Fruit fly (Drosophila melanogaster) whole organism, embryonic: Measurements from ENCODE around the gene Pp2A-29B.

Source experiments
- ATbp ChIP-seq: fragments of 200-800 bp; sonication (Bioruptor generic); optimal IDR thresholded peaks from 2 replicates; lab custom pipeline; 2017; ENCODE audit warnings: missing biosample characterization, mild to moderate bottlenecking, missing genetic modification characterization, missing genetic modification reagents
- Antp ChIP-seq: fragments of 200-800 bp; sonication (Bioruptor generic); optimal IDR thresholded peaks from 3 replicates; lab custom pipeline; 2016; ENCODE audit warnings: missing biosample characterization, missing genetic modification characterization
- Asciz ChIP-seq: fragments of 200-800 bp; sonication (Bioruptor generic); optimal IDR thresholded peaks from 2 replicates; lab custom pipeline; 2017; ENCODE audit warnings: missing biosample characterization, mild to moderate bottlenecking, missing genetic modification characterization, missing genetic modification reagents
- B-H2 ChIP-seq: fragments of 200-800 bp; sonication (Bioruptor generic); optimal IDR thresholded peaks from 2 replicates; lab custom pipeline; 2018; ENCODE audit warnings: missing biosample characterization, mild to moderate bottlenecking, missing genetic modification characterization
- BEAF-32 ChIP-seq: fragments of 200-800 bp; sonication (Bioruptor generic); optimal IDR thresholded peaks from 3 replicates; lab custom pipeline; 2017; ENCODE audit warnings: missing biosample characterization, missing genetic modification characterization, mild to moderate bottlenecking, moderate library complexity, missing genetic modification reagents
- Bdp1 ChIP-seq: fragments of 200-800 bp; sonication (Bioruptor generic); optimal IDR thresholded peaks from 3 replicates; lab custom pipeline; 2016; ENCODE audit warnings: missing biosample characterization, missing genetic modification characterization
- Blimp-1 ChIP-seq: fragments of 200-800 bp; sonication (Bioruptor generic); optimal IDR thresholded peaks from 3 replicates; lab custom pipeline; 2018; ENCODE audit warnings: missing biosample characterization, missing genetic modification characterization, mild to moderate bottlenecking, moderate library complexity, missing genetic modification reagents
- CG1024 ChIP-seq: fragments of 200-800 bp; sonication (Bioruptor generic); IDR thresholded peaks from 2 replicates; pipeline ENCODE4 v1.3.6; 2022; ENCODE audit warnings: missing biosample characterization, missing genetic modification characterization
- CG10462 ChIP-seq: fragments of 200-800 bp; sonication (Bioruptor generic); optimal IDR thresholded peaks from 2 replicates; lab custom pipeline; 2016; ENCODE audit warnings: missing biosample characterization, missing genetic modification characterization
- CG11398 ChIP-seq: fragments of 200-800 bp; sonication (Bioruptor generic); optimal IDR thresholded peaks from 2 replicates; lab custom pipeline; 2016; ENCODE audit warnings: missing biosample characterization, missing genetic modification characterization
- CG11696 ChIP-seq: fragments of 200-800 bp; sonication (Bioruptor generic); IDR thresholded peaks from 2 replicates; pipeline ENCODE4 v1.3.6; 2022; ENCODE audit warnings: missing biosample characterization, missing genetic modification characterization
- CG11723 ChIP-seq: fragments of 200-800 bp; sonication (Bioruptor generic); optimal IDR thresholded peaks from 2 replicates; lab custom pipeline; 2017; ENCODE audit warnings: missing biosample characterization, mild to moderate bottlenecking, missing genetic modification characterization
- CG15696 ChIP-seq: fragments of 200-800 bp; sonication (Bioruptor generic); optimal IDR thresholded peaks from 2 replicates; lab custom pipeline; 2019; ENCODE audit warnings: missing biosample characterization, mild to moderate bottlenecking, missing genetic modification characterization, moderate library complexity
- CG1602 ChIP-seq: fragments of 200-800 bp; sonication (Bioruptor generic); optimal IDR thresholded peaks from 3 replicates; lab custom pipeline; 2016; ENCODE audit warnings: missing biosample characterization, missing genetic modification characterization
- CG2120 ChIP-seq: fragments of 200-800 bp; sonication (Bioruptor generic); optimal IDR thresholded peaks from 3 replicates; lab custom pipeline; 2016; ENCODE audit warnings: missing biosample characterization, missing genetic modification characterization
- CG2678 ChIP-seq: fragments of 200-800 bp; sonication (Bioruptor generic); optimal IDR thresholded peaks from 3 replicates; lab custom pipeline; 2019; ENCODE audit warnings: missing biosample characterization, mild to moderate bottlenecking, missing genetic modification characterization, moderate library complexity
- CG30020 ChIP-seq: fragments of 200-800 bp; optimal IDR thresholded peaks from 2 replicates; lab custom pipeline; 2019; ENCODE audit warnings: missing biosample characterization, mild to moderate bottlenecking, missing genetic modification characterization, moderate library complexity
- CG31224 ChIP-seq: fragments of 200-800 bp; sonication (Bioruptor generic); IDR thresholded peaks from 2 replicates; pipeline ENCODE4 v1.3.6; 2022; ENCODE audit warnings: missing biosample characterization, missing genetic modification characterization
- CG3281 ChIP-seq: fragments of 200-800 bp; sonication (Bioruptor generic); optimal IDR thresholded peaks from 3 replicates; lab custom pipeline; 2017; ENCODE audit warnings: missing biosample characterization, mild to moderate bottlenecking, missing genetic modification characterization
- CG42726 ChIP-seq: fragments of 200-800 bp; sonication (Bioruptor generic); IDR thresholded peaks from 2 replicates; pipeline ENCODE4 v1.3.6; 2022; ENCODE audit warnings: missing biosample characterization, missing genetic modification characterization; ENCODE audit not compliant: partially characterized antibody
- CG4854 ChIP-seq: fragments of 200-800 bp; sonication (Bioruptor generic); optimal IDR thresholded peaks from 2 replicates; lab custom pipeline; 2016; ENCODE audit warnings: missing biosample characterization, missing genetic modification characterization, inconsistent platforms
- CG6683 ChIP-seq: fragments of 200-800 bp; sonication (Bioruptor generic); optimal IDR thresholded peaks from 2 replicates; lab custom pipeline; 2017; ENCODE audit warnings: missing biosample characterization, mild to moderate bottlenecking, missing genetic modification characterization, missing genetic modification reagents
- CG6791 ChIP-seq: fragments of 200-800 bp; sonication (Bioruptor generic); IDR thresholded peaks from 3 replicates; pipeline ENCODE4 v1.3.6; 2022; ENCODE audit warnings: missing biosample characterization, missing genetic modification characterization; ENCODE audit not compliant: partially characterized antibody
- CG7963 ChIP-seq: fragments of 200-800 bp; sonication (Bioruptor generic); IDR thresholded peaks from 3 replicates; pipeline ENCODE4 v1.3.6; 2022; ENCODE audit warnings: missing biosample characterization, missing genetic modification characterization; ENCODE audit not compliant: partially characterized antibody
- CG8924 ChIP-seq: fragments of 200-800 bp; optimal IDR thresholded peaks from 3 replicates; lab custom pipeline; 2019; ENCODE audit warnings: missing biosample characterization, mild to moderate bottlenecking, missing genetic modification characterization, moderate library complexity
- CG9817 ChIP-seq: fragments of 200-800 bp; sonication (Bioruptor generic); optimal IDR thresholded peaks from 2 replicates; lab custom pipeline; 2018; ENCODE audit warnings: missing biosample characterization, mild to moderate bottlenecking, missing genetic modification characterization, moderate library complexity
- Fer2 ChIP-seq: fragments of 200-800 bp; sonication (Bioruptor generic); optimal IDR thresholded peaks from 2 replicates; lab custom pipeline; 2018; ENCODE audit warnings: missing biosample characterization, mild to moderate bottlenecking, missing genetic modification characterization, moderate library complexity
- Hr51 ChIP-seq, 2 experiments: fragments of 200-800 bp; sonication (Bioruptor generic); optimal IDR thresholded peaks; 2 replicates in 1 of 2; 3 replicates in 1 of 2; lab custom pipeline; 2016 to 2018; ENCODE audit warnings: missing biosample characterization in 2 of 2, missing genetic modification characterization in 2 of 2, mild to moderate bottlenecking in 1 of 2, moderate library complexity in 1 of 2
- Hr78 ChIP-seq, 2 experiments: fragments of 200-800 bp in 1 of 2; fragments of >200 bp in 1 of 2; sonication (Bioruptor generic) in 1 of 2; optimal IDR thresholded peaks; 2 replicates each; lab custom pipeline; 2017 to 2019; ENCODE audit warnings: missing biosample characterization in 2 of 2, missing genetic modification characterization in 2 of 2, mild to moderate bottlenecking in 1 of 2, moderate library complexity in 1 of 2
- Myb ChIP-seq: fragments of 200-800 bp; sonication (Bioruptor generic); optimal IDR thresholded peaks from 2 replicates; lab custom pipeline; 2016; ENCODE audit warnings: missing biosample characterization, missing genetic modification characterization
- Sox102F ChIP-seq: fragments of 200-800 bp; sonication (Bioruptor generic); optimal IDR thresholded peaks from 2 replicates; lab custom pipeline; 2018; ENCODE audit warnings: missing biosample characterization, mild to moderate bottlenecking, missing genetic modification characterization, moderate library complexity
- Sry-δ ChIP-seq: fragments of 200-800 bp; sonication (Bioruptor generic); optimal IDR thresholded peaks from 2 replicates; lab custom pipeline; 2016; ENCODE audit warnings: missing biosample characterization, missing genetic modification characterization
- bsh ChIP-seq, 2 experiments: fragments of 200-800 bp; sonication (Bioruptor generic); optimal IDR thresholded peaks; 2 replicates each; lab custom pipeline; 2017 to 2018; ENCODE audit warnings: mild to moderate bottlenecking in 2 of 2, missing biosample characterization in 2 of 2, missing genetic modification characterization in 2 of 2, moderate library complexity in 1 of 2
- chif ChIP-seq, 2 experiments: fragments of 200-800 bp; sonication (Bioruptor generic); optimal IDR thresholded peaks; 3 replicates each; lab custom pipeline; 2016; ENCODE audit warnings: missing biosample characterization in 2 of 2, missing genetic modification characterization in 2 of 2
- dati ChIP-seq: fragments of 200-800 bp; sonication (Bioruptor generic); IDR thresholded peaks from 2 replicates; pipeline ENCODE4 v1.3.6; 2022; ENCODE audit warnings: missing biosample characterization, missing genetic modification characterization
- insv ChIP-seq, 2 experiments: fragments of 200-800 bp; sonication (Bioruptor generic); optimal IDR thresholded peaks; 3 replicates each; lab custom pipeline; 2016 to 2018; ENCODE audit warnings: missing biosample characterization in 2 of 2, missing genetic modification characterization in 2 of 2
- inv ChIP-seq: fragments of 200-800 bp; sonication (Bioruptor generic); IDR thresholded peaks from 2 replicates; pipeline ENCODE4 v1.3.6; 2022; ENCODE audit warnings: missing biosample characterization, missing genetic modification characterization; ENCODE audit not compliant: partially characterized antibody
- kah ChIP-seq: fragments of 200-800 bp; sonication (Bioruptor generic); optimal IDR thresholded peaks from 2 replicates; lab custom pipeline; 2018; ENCODE audit warnings: missing biosample characterization, mild to moderate bottlenecking, missing genetic modification characterization
- pan ChIP-seq, 4 experiments: fragments of >200 bp in 3 of 4; fragments of 200-800 bp in 1 of 4; sonication (Bioruptor generic) in 1 of 4; optimal IDR thresholded peaks in 3 of 4; IDR thresholded peaks in 1 of 4; 2 replicates each; pipeline versions ENCODE4 v1.3.6 to Lab custom; 2017 to 2022; ENCODE audit warnings: missing biosample characterization in 2 of 4, missing genetic modification characterization in 2 of 4, mixed read lengths in 1 of 4
- phol ChIP-seq: fragments of 200-800 bp; sonication (Bioruptor generic); optimal IDR thresholded peaks from 3 replicates; lab custom pipeline; 2018; ENCODE audit warnings: missing biosample characterization, mild to moderate bottlenecking, missing genetic modification characterization, moderate library complexity
- pnt ChIP-seq: fragments of 200-800 bp; sonication (Bioruptor generic); optimal IDR thresholded peaks from 3 replicates; lab custom pipeline; 2016; ENCODE audit warnings: missing biosample characterization, missing genetic modification characterization
- pros ChIP-seq: fragments of 200-800 bp; sonication (Bioruptor generic); optimal IDR thresholded peaks from 3 replicates; lab custom pipeline; 2019; ENCODE audit warnings: missing biosample characterization, mild to moderate bottlenecking, missing genetic modification characterization, moderate library complexity
- sim ChIP-seq: fragments of 200-800 bp; sonication (Bioruptor generic); IDR thresholded peaks from 2 replicates; pipeline ENCODE4 v1.3.6; 2022; ENCODE audit warnings: missing biosample characterization, missing genetic modification characterization
- ssp ChIP-seq: fragments of 200-800 bp; sonication (Bioruptor generic); IDR thresholded peaks from 2 replicates; pipeline ENCODE4 v1.3.6; 2022; ENCODE audit warnings: missing biosample characterization, missing genetic modification characterization
- sug ChIP-seq: fragments of 200-800 bp; optimal IDR thresholded peaks from 2 replicates; lab custom pipeline; 2019; ENCODE audit warnings: missing biosample characterization, mild to moderate bottlenecking, missing genetic modification characterization, moderate library complexity
- tna ChIP-seq: fragments of 200-800 bp; sonication (Bioruptor generic); IDR thresholded peaks from 2 replicates; pipeline ENCODE4 v1.3.6; 2022; ENCODE audit warnings: missing biosample characterization, missing genetic modification characterization; ENCODE audit not compliant: partially characterized antibody

The Pp2A-29B gene

dm6 chr2L:8364006-8364956, 1.6 kb upstream of the Pp2A-29B start, which contains the start of the genes RpS13 and CSN8 (continued):
- TF ChIP-seq CG10462 (GFP tag; lab: Kevin White, UChicago) (no peak), CG15696 (tag; lab: Kevin White, UChicago) (no peak), B-H2 (GFP tag; lab: Kevin White, UChicago) (peak; percentile 14), Asciz (peak; percentile 37), chif (GFP tag; optimal IDR thresholded peaks at IDR 0.05; lab: Kevin White, UChicago) (no peak), CG1024 (GFP tag; lab: Robert Waterston, UW) (no peak), Sry-δ (GFP tag; lab: Kevin White, UChicago) (peak; percentile 88), sug (peak; percentile 55), ssp (no peak), CG8924 (tag; lab: Kevin White, UChicago) (peak; percentile 38), dati (GFP tag; lab: Robert Waterston, UW) (no peak), CG31224 (GFP tag; lab: Robert Waterston, UW) (no peak), CG3281 (peak; percentile 55), CG1602 (GFP tag; lab: Kevin White, UChicago) (no peak), pnt (no peak), Blimp-1 (GFP tag; lab: Kevin White, UChicago) (no peak), CG7963 (peak; percentile 85), CG4854 (GFP tag; lab: Kevin White, UChicago) (no peak), Fer2 (tag; lab: Kevin White, UChicago) (no peak), BEAF-32 (GFP tag; lab: Kevin White, UChicago) (peak; percentile 96), tna (peak; percentile 78), Antp (GFP tag; lab: Kevin White, UChicago) (no peak), CG42726 (GFP tag; lab: Robert Waterston, UW) (peak; percentile 80), Sox102F (GFP tag; lab: Kevin White, UChicago) (no peak), bsh (GFP tag; optimal IDR thresholded peaks at IDR 0.05; lab: Kevin White, UChicago) (peak in 1 of 2 experiments; percentile 7), phol (tag; lab: Kevin White, UChicago) (peak; percentile 70), insv (GFP tag; optimal IDR thresholded peaks at IDR 0.05; lab: Kevin White, UChicago) (peak in 1 of 2 experiments; percentile 40), CG11398 (GFP tag; lab: Kevin White, UChicago) (no peak), CG6791 (GFP tag; lab: Robert Waterston, UW) (peak; percentile 86), ATbp (GFP tag; lab: Kevin White, UChicago) (no peak), pros (GFP tag; lab: Kevin White, UChicago) (no peak), CG2120 (GFP tag; lab: Kevin White, UChicago) (no peak), inv (GFP tag; lab: Robert Waterston, UW) (peak; percentile 88), CG2678 (tag; lab: Kevin White, UChicago) (peak; percentile 26), CG9817 (no peak), sim (GFP tag; lab: Robert Waterston, UW) (no peak), Myb (GFP tag; lab: Kevin White, UChicago) (peak; percentile 29), CG30020 (tag; lab: Kevin White, UChicago) (peak; percentile 64), pan (optimal IDR thresholded peaks at IDR 0.05; lab: Kevin White, UChicago) (no peak), pan (GFP tag; optimal IDR thresholded peaks at IDR 0.05 in 1 of 2, IDR thresholded peaks at IDR 0.05 in 1 of 2) (no peak), CG11723 (GFP tag; lab: Kevin White, UChicago) (no peak), CG6683 (no peak), Bdp1 (GFP tag; lab: Kevin White, UChicago) (no peak), Hr78 (GFP tag; optimal IDR thresholded peaks at IDR 0.05; lab: Kevin White, UChicago) (no peak), Hr51 (GFP tag; optimal IDR thresholded peaks at IDR 0.05; lab: Kevin White, UChicago) (peak in 1 of 2 experiments; percentile 6), kah (GFP tag; lab: Kevin White, UChicago) (no peak), CG11696 (GFP tag; lab: Robert Waterston, UW) (no peak)
